Comparison of ENCODE assay signal across 2 fruit fly cellular contexts in the genomic region with DNA sequence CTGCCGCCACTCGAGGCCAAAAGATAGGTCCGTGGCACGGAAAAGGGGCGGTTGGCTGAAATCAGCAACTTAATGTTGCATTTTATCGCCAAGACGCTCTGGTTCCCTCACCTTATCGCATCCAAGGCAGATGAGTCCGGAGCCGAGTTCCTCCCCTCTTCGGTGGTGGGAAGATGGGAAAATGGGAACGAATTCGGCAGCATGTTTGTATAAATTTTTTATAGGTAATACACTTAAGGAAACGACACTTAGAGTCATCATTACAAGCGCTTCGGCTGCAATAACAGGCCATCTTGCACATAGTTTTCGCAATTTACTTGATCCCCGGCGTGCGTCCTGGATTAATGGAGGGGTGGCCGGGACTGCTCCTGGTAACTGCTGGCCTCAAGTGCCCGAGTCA.
TF ChIP-seq lines count a peak whose summit lies in the region.

No protein-coding gene starts in this region.

- no peak for TF ChIP-seq CTCF in whole organism, embryonic (GFP tag; optimal IDR thresholded peaks at IDR 0.05; lab: Kevin White, UChicago)

TF ChIP-seq in whole organism, embryonic, 481 proteins besides CTCF, POLR2A, EP300 and RAD21:
- TF ChIP-seq pros (GFP tag; optimal IDR thresholded peaks at IDR 0.05; lab: Kevin White, UChicago) (peak; percentile 12), CG15479 (GFP tag; optimal IDR thresholded peaks at IDR 0.05; lab: Kevin White, UChicago) (peak; percentile 6), row (GFP tag; IDR thresholded peaks at IDR 0.05; lab: Robert Waterston, UW) (no peak), unc-4 (GFP tag; IDR thresholded peaks at IDR 0.05; lab: Robert Waterston, UW; ENCODE audit: partially characterized antibody) (no peak), abd-A (tag; optimal IDR thresholded peaks at IDR 0.05; lab: Kevin White, UChicago) (peak; percentile 98), PHDP (tag; optimal IDR thresholded peaks at IDR 0.05; lab: Kevin White, UChicago) (no peak)

TF ChIP-seq in whole organism, prepupa, 60 proteins besides CTCF, POLR2A, EP300 and RAD21:
- TF ChIP-seq svp (GFP tag; lab: Kevin White, UChicago) = peak; percentile 81
- no peak for TF ChIP-seq Smox (GFP tag; optimal IDR thresholded peaks at IDR 0.05; lab: Kevin White, UChicago)
